Fruit fly (Drosophila melanogaster) whole organism, embryonic: Measurements from ENCODE around the gene CG45544.
A peak's percentile ranks its signal among the peaks of the same experiment; 100 is the strongest.

Experiments
- B-H1 ChIP-seq: fragments of 200-800 bp; sonication (Bioruptor generic); IDR thresholded peaks from 3 replicates; pipeline ENCODE4 v1.3.6; 2022; ENCODE audit warnings: missing biosample characterization, missing genetic modification characterization
- Bgb ChIP-seq: fragments of 200-800 bp; sonication (Bioruptor generic); IDR thresholded peaks from 2 replicates; pipeline ENCODE4 v1.3.6; 2022; ENCODE audit warnings: missing biosample characterization, missing genetic modification characterization; ENCODE audit not compliant: partially characterized antibody
- CG10209 ChIP-seq: fragments of 200-800 bp; sonication (Bioruptor generic); optimal IDR thresholded peaks from 3 replicates; lab custom pipeline; 2017; ENCODE audit warnings: missing biosample characterization, mild to moderate bottlenecking, missing genetic modification characterization, missing genetic modification reagents
- CG1024 ChIP-seq: fragments of 200-800 bp; sonication (Bioruptor generic); IDR thresholded peaks from 2 replicates; pipeline ENCODE4 v1.3.6; 2022; ENCODE audit warnings: missing biosample characterization, missing genetic modification characterization
- CG10543 ChIP-seq: fragments of 200-800 bp; sonication (Bioruptor generic); optimal IDR thresholded peaks from 3 replicates; lab custom pipeline; 2017; ENCODE audit warnings: missing biosample characterization, mild to moderate bottlenecking, missing genetic modification characterization, moderate library complexity
- CG10979 ChIP-seq: fragments of 200-800 bp; sonication (Bioruptor generic); optimal IDR thresholded peaks from 2 replicates; lab custom pipeline; 2018; ENCODE audit warnings: missing biosample characterization, mild to moderate bottlenecking, missing genetic modification characterization, moderate library complexity
- CG11093 ChIP-seq: fragments of 200-800 bp; sonication (Bioruptor generic); IDR thresholded peaks from 3 replicates; pipeline ENCODE4 v1.3.6; 2022; ENCODE audit warnings: missing biosample characterization, missing genetic modification characterization
- CG12769 ChIP-seq: fragments of 200-800 bp; sonication (Bioruptor generic); optimal IDR thresholded peaks from 2 replicates; lab custom pipeline; 2019; ENCODE audit warnings: missing biosample characterization, mild to moderate bottlenecking, missing genetic modification characterization, moderate library complexity
- CG13287 ChIP-seq: fragments of 200-800 bp; sonication (Bioruptor generic); IDR thresholded peaks from 2 replicates; pipeline ENCODE4 v1.3.6; 2022; ENCODE audit warnings: missing biosample characterization, missing genetic modification characterization; ENCODE audit not compliant: partially characterized antibody
- CG13296 ChIP-seq: fragments of 200-800 bp; sonication (Bioruptor generic); optimal IDR thresholded peaks from 3 replicates; lab custom pipeline; 2018; ENCODE audit warnings: missing biosample characterization, mild to moderate bottlenecking, missing genetic modification characterization
- CG13894 ChIP-seq: fragments of 200-800 bp; sonication (Bioruptor generic); optimal IDR thresholded peaks from 3 replicates; lab custom pipeline; 2018; ENCODE audit warnings: missing biosample characterization, mild to moderate bottlenecking, missing genetic modification characterization, moderate library complexity
- CG14441 ChIP-seq: fragments of 200-800 bp; sonication (Bioruptor generic); IDR thresholded peaks from 2 replicates; pipeline ENCODE4 v1.3.6; 2022; ENCODE audit warnings: missing biosample characterization, missing genetic modification characterization
- CG15269 ChIP-seq: fragments of 200-800 bp; sonication (Bioruptor generic); optimal IDR thresholded peaks from 2 replicates; lab custom pipeline; 2018; ENCODE audit warnings: missing biosample characterization, mild to moderate bottlenecking, missing genetic modification characterization, moderate library complexity
- CG1529 ChIP-seq: fragments of 200-800 bp; sonication (Bioruptor generic); optimal IDR thresholded peaks from 3 replicates; lab custom pipeline; 2018; ENCODE audit warnings: missing biosample characterization, missing genetic modification characterization
- CG6689 ChIP-seq: fragments of 200-800 bp; sonication (Bioruptor generic); IDR thresholded peaks from 2 replicates; pipeline ENCODE4 v1.3.6; 2022; ENCODE audit warnings: missing biosample characterization, missing genetic modification characterization
- CG7786 ChIP-seq: fragments of 200-800 bp; sonication (Bioruptor generic); optimal IDR thresholded peaks from 2 replicates; lab custom pipeline; 2016; ENCODE audit warnings: missing biosample characterization, missing genetic modification characterization
- Dp ChIP-seq: fragments of 200-800 bp; sonication (Bioruptor generic); optimal IDR thresholded peaks from 2 replicates; lab custom pipeline; 2018; ENCODE audit warnings: missing biosample characterization, mild to moderate bottlenecking, missing genetic modification characterization, moderate library complexity
- Elba2 ChIP-seq: fragments of 200-800 bp; sonication (Bioruptor generic); optimal IDR thresholded peaks from 3 replicates; lab custom pipeline; 2016; ENCODE audit warnings: missing biosample characterization, missing genetic modification characterization
- Gsc ChIP-seq: fragments of 200-800 bp; sonication (Bioruptor generic); IDR thresholded peaks from 2 replicates; pipeline ENCODE4 v1.3.6; 2022; ENCODE audit warnings: missing biosample characterization, missing genetic modification characterization
- HLH54F ChIP-seq: fragments of 200-800 bp; sonication (Bioruptor generic); optimal IDR thresholded peaks from 3 replicates; lab custom pipeline; 2016; ENCODE audit warnings: missing biosample characterization, missing genetic modification characterization
- Hey ChIP-seq: fragments of 200-800 bp; sonication (Bioruptor generic); optimal IDR thresholded peaks from 3 replicates; lab custom pipeline; 2018; ENCODE audit warnings: missing biosample characterization, mild to moderate bottlenecking, missing genetic modification characterization
- Hr3 ChIP-seq: fragments of 200-800 bp; sonication (Bioruptor generic); optimal IDR thresholded peaks from 3 replicates; lab custom pipeline; 2016; ENCODE audit warnings: missing biosample characterization, missing genetic modification characterization
- Hr51 ChIP-seq, 2 experiments: fragments of 200-800 bp; sonication (Bioruptor generic); optimal IDR thresholded peaks; 2 replicates in 1 of 2; 3 replicates in 1 of 2; lab custom pipeline; 2016 to 2018; ENCODE audit warnings: missing biosample characterization in 2 of 2, missing genetic modification characterization in 2 of 2, mild to moderate bottlenecking in 1 of 2, moderate library complexity in 1 of 2
- Lim3 ChIP-seq: fragments of 200-800 bp; sonication (Bioruptor generic); IDR thresholded peaks from 2 replicates; pipeline ENCODE4 v1.3.6; 2022; ENCODE audit warnings: missing biosample characterization, missing genetic modification characterization
- Stat92E ChIP-seq, 3 experiments: fragments of >200 bp in 2 of 3; fragments of 200-800 bp in 1 of 3; sonication (Bioruptor generic) in 1 of 3; optimal IDR thresholded peaks; 2 replicates each; lab custom pipeline; 2017 to 2019; ENCODE audit warnings: missing biosample characterization in 3 of 3, missing genetic modification characterization in 3 of 3, mild to moderate bottlenecking in 1 of 3, moderate library complexity in 1 of 3
- Taf1 ChIP-seq: fragments of 200-800 bp; sonication (Bioruptor generic); IDR thresholded peaks from 2 replicates; pipeline ENCODE4 v1.3.6; 2022; ENCODE audit warnings: missing biosample characterization, missing genetic modification characterization
- ap ChIP-seq: fragments of 200-800 bp; sonication (Bioruptor generic); IDR thresholded peaks from 2 replicates; pipeline ENCODE4 v1.3.6; 2022; ENCODE audit warnings: missing biosample characterization, missing genetic modification characterization
- ase ChIP-seq: fragments of 200-800 bp; sonication (Bioruptor generic); IDR thresholded peaks from 3 replicates; pipeline ENCODE4 v1.3.6; 2022; ENCODE audit warnings: missing biosample characterization, missing genetic modification characterization
- az2 ChIP-seq: fragments of 200-800 bp; sonication (Bioruptor generic); optimal IDR thresholded peaks from 3 replicates; lab custom pipeline; 2016; ENCODE audit warnings: missing biosample characterization, missing genetic modification characterization
- caup ChIP-seq: fragments of 200-800 bp; sonication (Bioruptor generic); optimal IDR thresholded peaks from 3 replicates; lab custom pipeline; 2017; ENCODE audit warnings: missing biosample characterization, mild to moderate bottlenecking, missing genetic modification characterization, moderate library complexity; ENCODE audit not compliant: severe bottlenecking
- crc ChIP-seq: fragments of 200-800 bp; sonication (Bioruptor generic); optimal IDR thresholded peaks from 2 replicates; lab custom pipeline; 2016; ENCODE audit warnings: missing biosample characterization, missing genetic modification characterization
- dmrt99B ChIP-seq: fragments of 200-800 bp; sonication (Bioruptor generic); optimal IDR thresholded peaks from 2 replicates; lab custom pipeline; 2018; ENCODE audit warnings: missing biosample characterization, mild to moderate bottlenecking, missing genetic modification characterization, moderate library complexity
- eve ChIP-seq, 2 experiments: fragments of >200 bp; optimal IDR thresholded peaks; 2 replicates each; lab custom pipeline; 2017; ENCODE audit warnings: missing biosample characterization in 2 of 2, missing genetic modification characterization in 2 of 2
- ewg ChIP-seq: fragments of 200-800 bp; sonication (Bioruptor generic); optimal IDR thresholded peaks from 3 replicates; lab custom pipeline; 2017; ENCODE audit warnings: mild to moderate bottlenecking, missing biosample characterization, missing genetic modification reagents, missing genetic modification characterization
- fu2 ChIP-seq: fragments of 200-800 bp; sonication (Bioruptor generic); optimal IDR thresholded peaks from 2 replicates; lab custom pipeline; 2016; ENCODE audit warnings: missing biosample characterization, missing genetic modification characterization
- gce ChIP-seq: fragments of 200-800 bp; sonication (Bioruptor generic); IDR thresholded peaks from 3 replicates; pipeline ENCODE4 v1.3.6; 2022; ENCODE audit warnings: missing biosample characterization, missing genetic modification characterization
- grau ChIP-seq: fragments of 200-800 bp; optimal IDR thresholded peaks from 3 replicates; lab custom pipeline; 2019; ENCODE audit warnings: missing biosample characterization, mild to moderate bottlenecking, missing genetic modification characterization, moderate library complexity
- grn ChIP-seq: fragments of 200-800 bp; sonication (Bioruptor generic); optimal IDR thresholded peaks from 3 replicates; lab custom pipeline; 2017; ENCODE audit warnings: missing biosample characterization, missing genetic modification characterization
- h ChIP-seq: fragments of >200 bp; optimal IDR thresholded peaks from 2 replicates; lab custom pipeline; 2017
- jigr1 ChIP-seq: fragments of 200-800 bp; sonication (Bioruptor generic); IDR thresholded peaks from 3 replicates; pipeline ENCODE4 v1.3.6; 2022; ENCODE audit warnings: missing biosample characterization, missing genetic modification characterization
- jing ChIP-seq: fragments of 200-800 bp; sonication (Bioruptor generic); optimal IDR thresholded peaks from 2 replicates; lab custom pipeline; 2018; ENCODE audit warnings: missing biosample characterization, mild to moderate bottlenecking, missing genetic modification characterization
- kni ChIP-seq: fragments of 200-800 bp; sonication (Bioruptor generic); optimal IDR thresholded peaks from 3 replicates; lab custom pipeline; 2017; ENCODE audit warnings: mild to moderate bottlenecking, missing biosample characterization, missing genetic modification reagents, missing genetic modification characterization
- knrl ChIP-seq: fragments of 200-800 bp; sonication (Bioruptor generic); IDR thresholded peaks from 3 replicates; pipeline ENCODE4 v1.3.6; 2022; ENCODE audit warnings: missing biosample characterization, missing genetic modification characterization; ENCODE audit not compliant: partially characterized antibody
- lov ChIP-seq, 2 experiments: fragments of 200-800 bp in 1 of 2; fragments of >200 bp in 1 of 2; sonication (Bioruptor generic) in 1 of 2; IDR thresholded peaks in 1 of 2; optimal IDR thresholded peaks in 1 of 2; 2 replicates in 1 of 2; 3 replicates in 1 of 2; pipeline versions ENCODE4 v1.3.6 to Lab custom; 2017 to 2022; ENCODE audit warnings: missing biosample characterization in 1 of 2, missing genetic modification characterization in 1 of 2
- nerfin-2 ChIP-seq: fragments of 200-800 bp; sonication (Bioruptor generic); IDR thresholded peaks from 2 replicates; pipeline ENCODE4 v1.3.6; 2022; ENCODE audit warnings: missing biosample characterization, missing genetic modification characterization; ENCODE audit not compliant: partially characterized antibody
- run ChIP-seq: fragments of 200-800 bp; sonication (Bioruptor generic); optimal IDR thresholded peaks from 3 replicates; lab custom pipeline; 2018; ENCODE audit warnings: missing biosample characterization, mild to moderate bottlenecking, missing genetic modification characterization
- sens ChIP-seq: fragments of 200-800 bp; sonication (Bioruptor generic); peaks from one replicate; lab custom pipeline; 2016; ENCODE audit warnings: missing biosample characterization, missing genetic modification characterization
- sim ChIP-seq: fragments of 200-800 bp; sonication (Bioruptor generic); IDR thresholded peaks from 2 replicates; pipeline ENCODE4 v1.3.6; 2022; ENCODE audit warnings: missing biosample characterization, missing genetic modification characterization
- slbo ChIP-seq: fragments of 200-800 bp; sonication (Bioruptor generic); IDR thresholded peaks from 2 replicates; pipeline ENCODE4 v1.3.6; 2022; ENCODE audit warnings: missing biosample characterization, missing genetic modification characterization
- zfh1 ChIP-seq: fragments of 200-800 bp; sonication (Bioruptor generic); IDR thresholded peaks from 3 replicates; pipeline ENCODE4 v1.3.6; 2022; ENCODE audit warnings: missing biosample characterization, missing genetic modification characterization

CG45544 gene

dm6 chr3R:29219948-29220347 is 36.3 kb upstream of the CG45544 start, which contains the start of gene eEF1gamma (continued):
- TF ChIP-seq ewg (GFP tag; lab: Kevin White, UChicago) (peak; percentile 91), HLH54F (GFP tag; lab: Kevin White, UChicago) (peak; percentile 91), Lim3 (GFP tag; lab: Robert Waterston, UW) (peak; percentile 64; the same call in 1 of the 2 replicates), CG7786 (GFP tag; lab: Kevin White, UChicago) (peak; percentile 81), Gsc (GFP tag; lab: Robert Waterston, UW) (no peak), Taf1 (GFP tag; lab: Robert Waterston, UW) (peak; percentile 77; the same call in 1 of the 2 replicates), Hr51 (GFP tag; optimal IDR thresholded peaks at IDR 0.05; lab: Kevin White, UChicago) (peak; percentile 90 to 95), CG1024 (GFP tag; lab: Robert Waterston, UW) (peak; percentile 93), CG1529 (GFP tag; lab: Kevin White, UChicago) (peak; percentile 93), CG13894 (peak; percentile 91), CG11093 (GFP tag; lab: Robert Waterston, UW) (peak; percentile 53; the same call in 1 of the 3 replicates), Hey (peak; percentile 95), CG12769 (tag; lab: Kevin White, UChicago) (peak; percentile 90), CG13287 (GFP tag; lab: Robert Waterston, UW) (peak; percentile 92), gce (GFP tag; lab: Robert Waterston, UW) (peak; percentile 97), slbo (GFP tag; lab: Robert Waterston, UW) (peak; percentile 92), CG6689 (GFP tag; lab: Robert Waterston, UW) (peak; percentile 92), Dp (GFP tag; lab: Kevin White, UChicago) (peak; percentile 52), run (peak; percentile 82), crc (GFP tag; lab: Kevin White, UChicago) (peak; percentile 94), fu2 (GFP tag; lab: Kevin White, UChicago) (peak; percentile 90), sens (peak; percentile 99), lov (optimal IDR thresholded peaks at IDR 0.05; lab: Kevin White, UChicago) (no peak), lov (GFP tag; IDR thresholded peaks at IDR 0.05; lab: Robert Waterston, UW) (peak; percentile 98), ase (peak; percentile 93), Bgb (peak; percentile 94), h (lab: Kevin White, UChicago) (no peak), zfh1 (GFP tag; lab: Robert Waterston, UW) (peak; percentile 97), CG13296 (GFP tag; lab: Kevin White, UChicago) (peak; percentile 98), caup (GFP tag; lab: Kevin White, UChicago) (peak; percentile 99), ap (GFP tag; lab: Robert Waterston, UW) (peak; percentile 94), Elba2 (GFP tag; lab: Kevin White, UChicago) (peak; percentile 70), jigr1 (GFP tag; lab: Robert Waterston, UW) (no peak), CG10209 (GFP tag; lab: Kevin White, UChicago) (peak; percentile 96), Hr3 (peak; percentile 85), kni (GFP tag; lab: Kevin White, UChicago) (peak; percentile 98), CG10979 (peak; percentile 88), eve (GFP tag; optimal IDR thresholded peaks at IDR 0.05; lab: Kevin White, UChicago) (no peak), dmrt99B (tag; lab: Kevin White, UChicago) (peak; percentile 89), B-H1 (GFP tag; lab: Robert Waterston, UW) (peak; percentile 81), Stat92E (GFP tag; optimal IDR thresholded peaks at IDR 0.05; lab: Kevin White, UChicago) (peak in 1 of 3 experiments; percentile 71), CG15269 (tag; lab: Kevin White, UChicago) (peak; percentile 92), nerfin-2 (GFP tag; lab: Robert Waterston, UW) (peak; percentile 96), grau (tag; lab: Kevin White, UChicago) (peak; percentile 89), sim (GFP tag; lab: Robert Waterston, UW) (peak; percentile 90), jing (GFP tag; lab: Kevin White, UChicago) (peak; percentile 79), CG10543 (GFP tag; lab: Kevin White, UChicago) (peak; percentile 98), grn (GFP tag; lab: Kevin White, UChicago) (peak; percentile 85), az2 (GFP tag; lab: Kevin White, UChicago) (peak; percentile 84), knrl (GFP tag; lab: Robert Waterston, UW) (peak; percentile 94), CG14441 (GFP tag; lab: Robert Waterston, UW) (peak; percentile 92)
